Worm (Caenorhabditis elegans): ENCODE measurements around the gene grd-7.

Gene grd-7

DNA sequence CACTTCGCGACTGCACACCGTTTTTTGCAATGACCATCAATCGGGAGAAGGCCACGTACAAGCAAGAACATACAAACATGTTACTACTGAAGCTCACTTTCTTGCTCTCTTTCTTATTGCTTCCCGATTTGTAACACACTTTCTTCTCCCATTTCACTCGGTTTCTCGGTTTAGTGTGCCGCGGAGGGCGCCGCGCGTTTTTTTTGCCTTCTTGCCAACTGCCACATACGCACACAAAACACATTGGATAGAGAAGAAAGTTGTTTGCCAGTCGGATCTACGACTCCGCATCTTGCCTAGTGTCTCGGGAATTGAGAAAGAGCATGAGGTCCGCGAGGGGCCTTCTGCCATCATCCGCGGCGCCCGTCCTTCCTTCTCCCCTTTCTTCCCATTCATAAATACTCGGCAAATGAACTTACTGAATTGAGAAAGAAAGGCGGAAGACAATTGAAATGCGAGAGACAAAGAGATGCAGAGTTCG lies 34.5 kb downstream of the grd-7 start (continued):
- no peak for TF ChIP-seq F49E8.2 (tag; optimal IDR thresholded peaks at IDR 0.05; ENCODE audit: borderline replicate concordance)
- peak; percentile 59; the same call in 1 of the 2 replicates for TF ChIP-seq ctbp-1 (GFP tag; IDR thresholded peaks at IDR 0.05)
- TF ChIP-seq nhr-25 (tag; optimal IDR thresholded peaks at IDR 0.05; ENCODE audit: borderline replicate concordance, insufficient read depth): no peak
- TF ChIP-seq egl-43 (GFP tag; IDR thresholded peaks at IDR 0.05): peak; percentile 49; the same call in 1 of the 2 replicates
- TF ChIP-seq tra-1 (GFP tag; IDR thresholded peaks at IDR 0.05): no peak
- TF ChIP-seq ceh-28 (tag; optimal IDR thresholded peaks at IDR 0.05): no peak
- no peak for TF ChIP-seq nhr-42 (GFP tag; IDR thresholded peaks at IDR 0.05)
- TF ChIP-seq aha-1 (tag): peak; percentile 99
- TF ChIP-seq dmd-6 (GFP tag; IDR thresholded peaks at IDR 0.05): peak; percentile 51; the same call in 1 of the 2 replicates
- no peak for TF ChIP-seq Y5F2A.4 (GFP tag; optimal IDR thresholded peaks at IDR 0.05)
- no peak for TF ChIP-seq F44E2.7 (GFP tag; IDR thresholded peaks at IDR 0.05)
- no peak for TF ChIP-seq F10B5.3 (tag; optimal IDR thresholded peaks at IDR 0.05)
- no peak for TF ChIP-seq sdz-12 (GFP tag; optimal IDR thresholded peaks at IDR 0.05)
- peak in 1 of 2 experiments; percentile 37 for TF ChIP-seq mdl-1 (tag; optimal IDR thresholded peaks at IDR 0.05)
- TF ChIP-seq lin-15B (tag; optimal IDR thresholded peaks at IDR 0.05): no peak
- TF ChIP-seq nhr-11 (tag; optimal IDR thresholded peaks at IDR 0.05): peak; percentile 25
- TF ChIP-seq D1046.2 (GFP tag; IDR thresholded peaks at IDR 0.05): no peak
- no peak for TF ChIP-seq madf-9 (GFP tag; conservative IDR thresholded peaks at IDR 0.05)
- TF ChIP-seq lin-29 (GFP tag; IDR thresholded peaks at IDR 0.05): no peak
- peak; percentile 68 for TF ChIP-seq rbr-2 (tag; optimal IDR thresholded peaks at IDR 0.05)
- TF ChIP-seq spr-3 (GFP tag; optimal IDR thresholded peaks at IDR 0.05): no peak
- TF ChIP-seq zfp-2 (tag; optimal IDR thresholded peaks at IDR 0.05): no peak
- peak; percentile 14 for TF ChIP-seq attf-4 (tag; optimal IDR thresholded peaks at IDR 0.05)
- TF ChIP-seq Y48G9A.11 (GFP tag; IDR thresholded peaks at IDR 0.05): no peak
- no peak for TF ChIP-seq F26F4.8 (GFP tag; conservative IDR thresholded peaks at IDR 0.05)
- TF ChIP-seq mxl-2 (GFP tag; conservative IDR thresholded peaks at IDR 0.05): no peak
- TF ChIP-seq nhr-111 (GFP tag; optimal IDR thresholded peaks at IDR 0.05): no peak
- no peak for TF ChIP-seq aly-2 (tag; optimal IDR thresholded peaks at IDR 0.05)
- no peak for TF ChIP-seq mdt-29 (GFP tag; IDR thresholded peaks at IDR 0.05)
- TF ChIP-seq madf-5 (GFP tag; IDR thresholded peaks at IDR 0.05): no peak
- no peak for TF ChIP-seq dmd-8 (GFP tag; IDR thresholded peaks at IDR 0.05)
- TF ChIP-seq php-3 (GFP tag; IDR thresholded peaks at IDR 0.05): no peak
- TF ChIP-seq daf-12 (tag; optimal IDR thresholded peaks at IDR 0.05): no peak
- TF ChIP-seq unc-130 (GFP tag; optimal IDR thresholded peaks at IDR 0.05): no peak
- TF ChIP-seq snpc-1.2 (GFP tag; IDR thresholded peaks at IDR 0.05): peak; percentile 30; the same call in 1 of the 2 replicates
- TF ChIP-seq nhr-48 (tag; optimal IDR thresholded peaks at IDR 0.05): no peak
- TF ChIP-seq T26A8.4 (GFP tag; IDR thresholded peaks at IDR 0.05): no peak
- TF ChIP-seq nhr-10 (tag; optimal IDR thresholded peaks at IDR 0.05): no peak
- no peak for TF ChIP-seq R02D3.7 (tag; optimal IDR thresholded peaks at IDR 0.05)
- peak; percentile 81 for TF ChIP-seq mep-1 (tag; optimal IDR thresholded peaks at IDR 0.05)
- TF ChIP-seq egl-27 (tag; optimal IDR thresholded peaks at IDR 0.05): no peak
- no peak for TF ChIP-seq zag-1 (tag; optimal IDR thresholded peaks at IDR 0.05)
- TF ChIP-seq spr-1 (tag; optimal IDR thresholded peaks at IDR 0.05): peak; percentile 3
- no peak for TF ChIP-seq ZK546.5 (tag; optimal IDR thresholded peaks at IDR 0.05)
- no peak for TF ChIP-seq lin-39 (tag; optimal IDR thresholded peaks at IDR 0.05)
- TF ChIP-seq lin-1 (GFP tag; IDR thresholded peaks at IDR 0.05): 0 out of 2 replicates have a peak, but pooled peaks have one; percentile 22
- TF ChIP-seq lin-13 (GFP tag; optimal IDR thresholded peaks at IDR 0.05): no peak
- TF ChIP-seq zfp-3 (GFP tag; conservative IDR thresholded peaks at IDR 0.05): no peak
- TF ChIP-seq F37D6.2 (tag; optimal IDR thresholded peaks at IDR 0.05): peak; percentile 74
- TF ChIP-seq ceh-32 (tag; optimal IDR thresholded peaks at IDR 0.05; ENCODE audit: poor library complexity): no peak
- no peak for TF ChIP-seq nhr-237 (tag; optimal IDR thresholded peaks at IDR 0.05)
- no peak for TF ChIP-seq Y75B8A.6 (GFP tag; IDR thresholded peaks at IDR 0.05)

All from whole organism, L4 larva.